Fruit fly (Drosophila melanogaster) whole organism, prepupa: ENCODE results near the gene CG43084.

Source experiments
- Blimp-1 ChIP-seq: fragments of 200-800 bp; sonication (Bioruptor generic); optimal IDR thresholded peaks from 3 replicates; lab custom pipeline; 2017; ENCODE audit warnings: missing biosample characterization, missing genetic modification characterization, mild to moderate bottlenecking, moderate library complexity, missing genetic modification reagents
- CG10631 ChIP-seq: fragments of 200-800 bp; sonication (Bioruptor generic); optimal IDR thresholded peaks from 2 replicates; lab custom pipeline; 2016; ENCODE audit warnings: missing biosample characterization, missing genetic modification characterization
- CG10669 ChIP-seq: fragments of 200-800 bp; sonication (Bioruptor generic); optimal IDR thresholded peaks from 3 replicates; lab custom pipeline; 2018; ENCODE audit warnings: missing biosample characterization, mild to moderate bottlenecking, missing genetic modification characterization, moderate library complexity
- CG11762 ChIP-seq: fragments of 200-800 bp; sonication (Bioruptor generic); optimal IDR thresholded peaks from 3 replicates; lab custom pipeline; 2016; ENCODE audit warnings: missing biosample characterization, missing genetic modification characterization; ENCODE audit not compliant: insufficient read depth
- CG15336 ChIP-seq: fragments of 200-800 bp; sonication (Bioruptor generic); IDR thresholded peaks from 2 replicates; pipeline ENCODE4 v1.3.6; 2022; ENCODE audit warnings: missing biosample characterization, missing genetic modification characterization
- CG16779 ChIP-seq: fragments of 200-800 bp; sonication (Bioruptor generic); optimal IDR thresholded peaks from 3 replicates; lab custom pipeline; 2017; ENCODE audit warnings: missing biosample characterization, mild to moderate bottlenecking, missing genetic modification characterization
- CG3032 ChIP-seq: fragments of 200-800 bp; optimal IDR thresholded peaks from 2 replicates; lab custom pipeline; 2019; ENCODE audit warnings: missing biosample characterization, mild to moderate bottlenecking, missing genetic modification characterization, moderate library complexity
- CG31627 ChIP-seq: fragments of 200-800 bp; sonication (Bioruptor generic); optimal IDR thresholded peaks from 3 replicates; lab custom pipeline; 2016; ENCODE audit warnings: missing biosample characterization, missing genetic modification characterization
- CG32006 ChIP-seq: fragments of 200-800 bp; sonication (Bioruptor generic); optimal IDR thresholded peaks from 3 replicates; lab custom pipeline; 2017; ENCODE audit warnings: missing biosample characterization, mild to moderate bottlenecking, missing genetic modification characterization
- CG34406 ChIP-seq: fragments of 200-800 bp; sonication (Bioruptor generic); optimal IDR thresholded peaks from 3 replicates; lab custom pipeline; 2016; ENCODE audit warnings: missing biosample characterization, missing genetic modification characterization
- CG3919 ChIP-seq: fragments of 200-800 bp; sonication (Bioruptor generic); optimal IDR thresholded peaks from 3 replicates; lab custom pipeline; 2016; ENCODE audit warnings: missing biosample characterization, missing genetic modification characterization
- CG4318 ChIP-seq: fragments of 200-800 bp; sonication (Bioruptor generic); optimal IDR thresholded peaks from 3 replicates; lab custom pipeline; 2017; ENCODE audit warnings: missing biosample characterization, mild to moderate bottlenecking, missing genetic modification characterization
- CG6163 ChIP-seq: fragments of 200-800 bp; sonication (Bioruptor generic); IDR thresholded peaks from 3 replicates; pipeline ENCODE4 v1.3.6; 2022; ENCODE audit warnings: missing biosample characterization, missing genetic modification characterization
- CG6276 ChIP-seq: fragments of 200-800 bp; sonication (Bioruptor generic); optimal IDR thresholded peaks from 2 replicates; lab custom pipeline; 2017; ENCODE audit warnings: missing biosample characterization, mild to moderate bottlenecking, missing genetic modification characterization
- CG6808 ChIP-seq: fragments of 200-800 bp; sonication (Bioruptor generic); optimal IDR thresholded peaks from 3 replicates; lab custom pipeline; 2017; ENCODE audit warnings: missing biosample characterization, missing genetic modification characterization, mild to moderate bottlenecking, moderate library complexity, missing genetic modification reagents
- CG6854 ChIP-seq: fragments of 200-800 bp; sonication (Bioruptor generic); optimal IDR thresholded peaks from 2 replicates; lab custom pipeline; 2017; ENCODE audit warnings: missing biosample characterization, mild to moderate bottlenecking, missing genetic modification characterization
- CG8119 ChIP-seq: fragments of 200-800 bp; sonication (Bioruptor generic); IDR thresholded peaks from 3 replicates; pipeline ENCODE4 v1.3.6; 2022; ENCODE audit warnings: missing biosample characterization, missing genetic modification characterization
- CG8319 ChIP-seq: fragments of 200-800 bp; sonication (Bioruptor generic); optimal IDR thresholded peaks from 3 replicates; lab custom pipeline; 2016; ENCODE audit warnings: missing biosample characterization, missing genetic modification characterization
- CG8632 ChIP-seq: fragments of 200-800 bp; sonication (Bioruptor generic); optimal IDR thresholded peaks from 3 replicates; lab custom pipeline; 2016; ENCODE audit warnings: missing biosample characterization, missing genetic modification characterization
- CG9139 ChIP-seq: fragments of 200-800 bp; sonication (Bioruptor generic); optimal IDR thresholded peaks from 3 replicates; lab custom pipeline; 2017; ENCODE audit warnings: missing biosample characterization, mild to moderate bottlenecking, missing genetic modification characterization
- Eip75B ChIP-seq: fragments of 200-800 bp; sonication (Bioruptor generic); optimal IDR thresholded peaks from 3 replicates; lab custom pipeline; 2016; ENCODE audit warnings: missing biosample characterization, missing genetic modification characterization
- Eip78C ChIP-seq: fragments of 200-800 bp; sonication (Bioruptor generic); peaks from one replicate; lab custom pipeline; 2016; ENCODE audit warnings: missing biosample characterization, missing genetic modification characterization
- Ets21C ChIP-seq: fragments of 200-800 bp; sonication (Bioruptor generic); optimal IDR thresholded peaks from 3 replicates; lab custom pipeline; 2016; ENCODE audit warnings: missing biosample characterization, missing genetic modification characterization
- Ets96B ChIP-seq: fragments of 200-800 bp; optimal IDR thresholded peaks from 2 replicates; lab custom pipeline; 2019; ENCODE audit warnings: missing biosample characterization, mild to moderate bottlenecking, missing genetic modification characterization, moderate library complexity
- Hr38 ChIP-seq: sonication (Bioruptor generic); optimal IDR thresholded peaks from 2 replicates; lab custom pipeline; 2016; ENCODE audit warnings: missing biosample characterization, missing genetic modification characterization
- Hr4 ChIP-seq: fragments of 200-800 bp; sonication (Bioruptor generic); optimal IDR thresholded peaks from 3 replicates; lab custom pipeline; 2016; ENCODE audit warnings: missing biosample characterization, missing genetic modification characterization
- Met ChIP-seq: fragments of 200-800 bp; sonication (Bioruptor generic); optimal IDR thresholded peaks from 3 replicates; lab custom pipeline; 2016; ENCODE audit warnings: missing biosample characterization, missing genetic modification characterization
- OdsH ChIP-seq: fragments of 200-800 bp; sonication (Bioruptor generic); optimal IDR thresholded peaks from 3 replicates; lab custom pipeline; 2016; ENCODE audit warnings: missing biosample characterization, missing genetic modification characterization
- Sox102F ChIP-seq: fragments of 200-800 bp; sonication (Bioruptor generic); optimal IDR thresholded peaks from 2 replicates; lab custom pipeline; 2016; ENCODE audit warnings: missing biosample characterization, mild to moderate bottlenecking, missing genetic modification characterization
- Sox15 ChIP-seq: fragments of 200-800 bp; sonication (Bioruptor generic); optimal IDR thresholded peaks from 3 replicates; lab custom pipeline; 2016; ENCODE audit warnings: missing biosample characterization, missing genetic modification characterization
- achi ChIP-seq: fragments of 200-800 bp; sonication (Bioruptor generic); optimal IDR thresholded peaks from 3 replicates; lab custom pipeline; 2016; ENCODE audit warnings: missing biosample characterization, missing genetic modification characterization
- dac ChIP-seq: fragments of 200-800 bp; sonication (Bioruptor generic); optimal IDR thresholded peaks from 2 replicates; lab custom pipeline; 2017; ENCODE audit warnings: missing biosample characterization, mild to moderate bottlenecking, missing genetic modification characterization
- dsx ChIP-seq: fragments of 200-800 bp; optimal IDR thresholded peaks from 3 replicates; lab custom pipeline; 2019; ENCODE audit warnings: missing biosample characterization, mild to moderate bottlenecking, missing genetic modification characterization, moderate library complexity; ENCODE audit not compliant: poor library complexity, severe bottlenecking
- eg ChIP-seq: fragments of 200-800 bp; sonication (Bioruptor generic); IDR thresholded peaks from 3 replicates; pipeline ENCODE4 v1.3.6; 2022; ENCODE audit warnings: missing biosample characterization, missing genetic modification characterization
- esn ChIP-seq: fragments of 200-800 bp; sonication (Bioruptor generic); optimal IDR thresholded peaks from 2 replicates; lab custom pipeline; 2016; ENCODE audit warnings: missing biosample characterization, mild to moderate bottlenecking, missing genetic modification characterization, moderate library complexity
- fd59A ChIP-seq: fragments of 200-800 bp; sonication (Bioruptor generic); optimal IDR thresholded peaks from 2 replicates; lab custom pipeline; 2017; ENCODE audit warnings: missing biosample characterization, mild to moderate bottlenecking, missing genetic modification characterization, missing genetic modification reagents
- fd85E ChIP-seq: fragments of 200-800 bp; sonication (Bioruptor generic); optimal IDR thresholded peaks from 3 replicates; lab custom pipeline; 2016; ENCODE audit warnings: missing biosample characterization, missing genetic modification characterization
- fkh ChIP-seq: fragments of 200-800 bp; sonication (Bioruptor generic); optimal IDR thresholded peaks from 3 replicates; lab custom pipeline; 2017; ENCODE audit warnings: missing biosample characterization, mild to moderate bottlenecking, missing genetic modification characterization, moderate library complexity
- lz ChIP-seq: fragments of 200-800 bp; sonication (Bioruptor generic); optimal IDR thresholded peaks from 3 replicates; lab custom pipeline; 2016; ENCODE audit warnings: missing biosample characterization, missing genetic modification characterization
- net ChIP-seq: fragments of 200-800 bp; sonication (Bioruptor generic); optimal IDR thresholded peaks from 3 replicates; lab custom pipeline; 2016; ENCODE audit warnings: missing biosample characterization, missing genetic modification characterization
- pdm3 ChIP-seq: fragments of 200-800 bp; sonication (Bioruptor generic); optimal IDR thresholded peaks from 3 replicates; lab custom pipeline; 2016; ENCODE audit warnings: missing biosample characterization, missing genetic modification characterization
- svp ChIP-seq: fragments of 200-800 bp; sonication (Bioruptor generic); peaks from one replicate; lab custom pipeline; 2016; ENCODE audit warnings: missing biosample characterization, missing genetic modification characterization
- vri ChIP-seq: fragments of 200-800 bp; sonication (Bioruptor generic); optimal IDR thresholded peaks from 3 replicates; lab custom pipeline; 2016; ENCODE audit warnings: missing biosample characterization, mild to moderate bottlenecking, missing genetic modification characterization

CG43084 gene

dm6 chr3L:15637618-15638017 is 13.0 kb upstream of the CG43084 start (continued):
- TF ChIP-seq Sox102F (GFP tag; lab: Kevin White, UChicago) (no peak), net (GFP tag; lab: Kevin White, UChicago) (no peak), vri (GFP tag; lab: Kevin White, UChicago) (peak; percentile 97), Eip78C (GFP tag; lab: Kevin White, UChicago) (peak; percentile 78), CG9139 (no peak), Ets21C (GFP tag; lab: Kevin White, UChicago) (no peak), CG3919 (GFP tag; lab: Kevin White, UChicago) (no peak), CG11762 (GFP tag; lab: Kevin White, UChicago) (no peak), achi (GFP tag; lab: Kevin White, UChicago) (no peak), CG6276 (GFP tag; lab: Kevin White, UChicago) (no peak), svp (GFP tag; lab: Kevin White, UChicago) (peak; percentile 52)

- TF ChIP-seq fd85E (no peak), dsx (no peak), Eip75B (GFP tag; lab: Kevin White, UChicago) (no peak), Hr38 (GFP tag; lab: Kevin White, UChicago) (no peak), CG3032 (no peak), CG11762 (GFP tag; lab: Kevin White, UChicago) (no peak), Ets96B (tag; lab: Kevin White, UChicago) (no peak), Hr4 (GFP tag; lab: Kevin White, UChicago) (no peak), eg (GFP tag; lab: Robert Waterston, UW) (no peak), CG6163 (no peak), OdsH (GFP tag; lab: Kevin White, UChicago) (no peak), CG6808 (GFP tag; lab: Kevin White, UChicago) (no peak), Sox102F (GFP tag; lab: Kevin White, UChicago) (no peak), Eip78C (GFP tag; lab: Kevin White, UChicago) (no peak), CG9139 (no peak), vri (GFP tag; lab: Kevin White, UChicago) (no peak), CG8319 (GFP tag; lab: Kevin White, UChicago) (no peak), CG10669 (no peak)
- TF ChIP-seq, all 60 proteins: peak for 0
Observed at dm6 chr3L:15638524-15638923, 12.1 kb upstream of the CG43084 start.

- TF ChIP-seq CG31627 (GFP tag; lab: Kevin White, UChicago) (peak; percentile 4), CG8119 (GFP tag; lab: Robert Waterston, UW) (0 out of 3 replicates have a peak, but pooled peaks have one; percentile 17), svp (GFP tag; lab: Kevin White, UChicago) (peak; percentile 39), OdsH (GFP tag; lab: Kevin White, UChicago) (no peak), lz (peak; percentile 7), esn (GFP tag; lab: Kevin White, UChicago) (peak; percentile 12), Ets21C (GFP tag; lab: Kevin White, UChicago) (no peak), Met (GFP tag; lab: Kevin White, UChicago) (peak; percentile 2)
Observed at dm6 chr3L:15639978-15640377, 10.7 kb upstream of the CG43084 start.

- peak; percentile 44 for TF ChIP-seq pdm3
- peak; percentile 49 for TF ChIP-seq Blimp-1
- TF ChIP-seq CG8319 (GFP tag; lab: Kevin White, UChicago) = peak; percentile 37
- peak; percentile 52 for TF ChIP-seq Eip75B (GFP tag; lab: Kevin White, UChicago)
- peak; percentile 23 for TF ChIP-seq CG34406
- peak; percentile 44 for TF ChIP-seq CG8632
- 0 out of 2 replicates have a peak, but pooled peaks have one; percentile 27 for TF ChIP-seq CG15336 (GFP tag; lab: Robert Waterston, UW)
- TF ChIP-seq fkh (GFP tag; lab: Kevin White, UChicago) = no peak
- TF ChIP-seq CG31627 (GFP tag; lab: Kevin White, UChicago) = peak; percentile 38
- TF ChIP-seq CG10631 = peak; percentile 49
- TF ChIP-seq esn (GFP tag; lab: Kevin White, UChicago) = peak; percentile 73
- TF ChIP-seq Hr4 (GFP tag; lab: Kevin White, UChicago) = no peak
- no peak for TF ChIP-seq CG16779 (tag; lab: Kevin White, UChicago)
- TF ChIP-seq Sox15 (GFP tag; lab: Kevin White, UChicago) = no peak
- peak; percentile 33 for TF ChIP-seq fd59A (GFP tag; lab: Kevin White, UChicago)
- peak; percentile 14 for TF ChIP-seq CG4318 (GFP tag; lab: Kevin White, UChicago)
- TF ChIP-seq CG32006 = peak; percentile 51
- TF ChIP-seq Sox102F (GFP tag; lab: Kevin White, UChicago) = peak; percentile 53
- no peak for TF ChIP-seq vri (GFP tag; lab: Kevin White, UChicago)
- no peak for TF ChIP-seq CG6854
- peak; percentile 29 for TF ChIP-seq dac
- TF ChIP-seq fd85E = no peak
- peak; percentile 5 for TF ChIP-seq net (GFP tag; lab: Kevin White, UChicago)
- peak; percentile 17 for TF ChIP-seq dsx
- peak; percentile 41 for TF ChIP-seq CG3032
- peak; percentile 65 for TF ChIP-seq Met (GFP tag; lab: Kevin White, UChicago)
Observed at dm6 chr3L:15641590-15642019, 9.0 kb upstream of the CG43084 start.
